Fruit fly (Drosophila melanogaster) whole organism, embryonic: Measurements from ENCODE around the gene RabX4.
A peak's percentile ranks its signal among the peaks of the same experiment; 100 is the strongest.

Experiments used
- B-H1 ChIP-seq: fragments of 200-800 bp; sonication (Bioruptor generic); IDR thresholded peaks from 3 replicates; pipeline ENCODE4 v1.3.6; 2022; ENCODE audit warnings: missing biosample characterization, missing genetic modification characterization
- Bdp1 ChIP-seq: fragments of 200-800 bp; sonication (Bioruptor generic); optimal IDR thresholded peaks from 3 replicates; lab custom pipeline; 2016; ENCODE audit warnings: missing biosample characterization, missing genetic modification characterization
- Bgb ChIP-seq: fragments of 200-800 bp; sonication (Bioruptor generic); IDR thresholded peaks from 2 replicates; pipeline ENCODE4 v1.3.6; 2022; ENCODE audit warnings: missing biosample characterization, missing genetic modification characterization; ENCODE audit not compliant: partially characterized antibody
- CG13424 ChIP-seq: fragments of 200-800 bp; sonication (Bioruptor generic); optimal IDR thresholded peaks from 2 replicates; lab custom pipeline; 2019; ENCODE audit warnings: missing biosample characterization, mild to moderate bottlenecking, missing genetic modification characterization, moderate library complexity
- CG16813 ChIP-seq: fragments of 200-800 bp; sonication (Bioruptor generic); IDR thresholded peaks from 3 replicates; pipeline ENCODE4 v1.3.6; 2022; ENCODE audit warnings: missing biosample characterization, missing genetic modification characterization; ENCODE audit not compliant: partially characterized antibody
- CG17359 ChIP-seq: fragments of 200-800 bp; sonication (Bioruptor generic); optimal IDR thresholded peaks from 3 replicates; lab custom pipeline; 2018; ENCODE audit warnings: missing biosample characterization, mild to moderate bottlenecking, missing genetic modification characterization, moderate library complexity
- CG18476 ChIP-seq: fragments of 200-800 bp; sonication (Bioruptor generic); optimal IDR thresholded peaks from 2 replicates; lab custom pipeline; 2016; ENCODE audit warnings: missing biosample characterization, mild to moderate bottlenecking, missing genetic modification characterization
- CG18599 ChIP-seq: fragments of 200-800 bp; sonication (Bioruptor generic); optimal IDR thresholded peaks from 3 replicates; lab custom pipeline; 2017; ENCODE audit warnings: missing biosample characterization, missing genetic modification characterization, mild to moderate bottlenecking, moderate library complexity, missing genetic modification reagents
- CG2202 ChIP-seq: fragments of 200-800 bp; sonication (Bioruptor generic); optimal IDR thresholded peaks from 2 replicates; lab custom pipeline; 2018; ENCODE audit warnings: missing biosample characterization, mild to moderate bottlenecking, missing genetic modification characterization
- CG3726 ChIP-seq: fragments of 200-800 bp; sonication (Bioruptor generic); IDR thresholded peaks from 3 replicates; pipeline ENCODE4, ENCODE4 v1.3.6; 2022; ENCODE audit warnings: missing biosample characterization, missing genetic modification characterization
- CG5953 ChIP-seq: fragments of 200-800 bp; sonication (Bioruptor generic); IDR thresholded peaks from 2 replicates; pipeline ENCODE4 v1.3.6; 2022; ENCODE audit warnings: missing biosample characterization, missing genetic modification characterization
- CG6813 ChIP-seq: fragments of 200-800 bp; sonication (Bioruptor generic); optimal IDR thresholded peaks from 2 replicates; lab custom pipeline; 2017; ENCODE audit warnings: missing biosample characterization, missing genetic modification characterization, mild to moderate bottlenecking, moderate library complexity, missing genetic modification reagents
- CG7271 ChIP-seq: fragments of 200-800 bp; sonication (Bioruptor generic); optimal IDR thresholded peaks from 2 replicates; lab custom pipeline; 2018; ENCODE audit warnings: missing biosample characterization, mild to moderate bottlenecking, missing genetic modification characterization, moderate library complexity
- CG8089 ChIP-seq: fragments of 200-800 bp; sonication (Bioruptor generic); optimal IDR thresholded peaks from 3 replicates; lab custom pipeline; 2016; ENCODE audit warnings: missing biosample characterization, missing genetic modification characterization
- CG8388 ChIP-seq: fragments of 200-800 bp; sonication (Bioruptor generic); optimal IDR thresholded peaks from 2 replicates; lab custom pipeline; 2019; ENCODE audit warnings: missing biosample characterization, mild to moderate bottlenecking, missing genetic modification characterization, moderate library complexity
- CG8944 ChIP-seq: fragments of 200-800 bp; sonication (Bioruptor generic); optimal IDR thresholded peaks from 3 replicates; lab custom pipeline; 2016; ENCODE audit warnings: missing biosample characterization, missing genetic modification characterization
- CG9727 ChIP-seq: fragments of 200-800 bp; sonication (Bioruptor generic); optimal IDR thresholded peaks from 3 replicates; lab custom pipeline; 2017; ENCODE audit warnings: missing biosample characterization, mild to moderate bottlenecking, missing genetic modification characterization
- Chrac-16 ChIP-seq: fragments of 200-800 bp; sonication (Bioruptor generic); optimal IDR thresholded peaks from 3 replicates; lab custom pipeline; 2016; ENCODE audit warnings: missing biosample characterization, missing genetic modification characterization
- CrebB ChIP-seq: fragments of 200-800 bp; sonication (Bioruptor generic); optimal IDR thresholded peaks from 3 replicates; lab custom pipeline; 2018; ENCODE audit warnings: missing biosample characterization, mild to moderate bottlenecking, missing genetic modification characterization
- Dfd ChIP-seq, 2 experiments: fragments of >200 bp; optimal IDR thresholded peaks; 2 replicates each; lab custom pipeline; 2017; ENCODE audit warnings: missing biosample characterization in 2 of 2, missing genetic modification characterization in 2 of 2
- Dll ChIP-seq: fragments of 200-800 bp; sonication (Bioruptor generic); IDR thresholded peaks from 4 replicates; pipeline ENCODE4 v1.3.6; 2022; ENCODE audit warnings: missing biosample characterization, missing genetic modification characterization; ENCODE audit not compliant: partially characterized antibody
- Hr39 ChIP-seq: fragments of >200 bp; optimal IDR thresholded peaks from 2 replicates; lab custom pipeline; 2017
- Hr78 ChIP-seq, 2 experiments: fragments of 200-800 bp in 1 of 2; fragments of >200 bp in 1 of 2; sonication (Bioruptor generic) in 1 of 2; optimal IDR thresholded peaks; 2 replicates each; lab custom pipeline; 2017 to 2019; ENCODE audit warnings: missing biosample characterization in 2 of 2, missing genetic modification characterization in 2 of 2, mild to moderate bottlenecking in 1 of 2, moderate library complexity in 1 of 2
- MESR4 ChIP-seq: fragments of 200-800 bp; sonication (Bioruptor generic); optimal IDR thresholded peaks from 2 replicates; lab custom pipeline; 2018; ENCODE audit warnings: missing biosample characterization, mild to moderate bottlenecking, missing genetic modification characterization, moderate library complexity
- Nf-YA ChIP-seq: fragments of 200-800 bp; sonication (Bioruptor generic); IDR thresholded peaks from 2 replicates; pipeline ENCODE4 v1.3.6; 2022; ENCODE audit warnings: missing biosample characterization, missing genetic modification characterization
- NfI ChIP-seq: fragments of 200-800 bp; sonication (Bioruptor generic); optimal IDR thresholded peaks from 3 replicates; lab custom pipeline; 2018; ENCODE audit warnings: missing biosample characterization, mild to moderate bottlenecking, missing genetic modification characterization, moderate library complexity
- Ravus ChIP-seq: fragments of 200-800 bp; sonication (Bioruptor generic); IDR thresholded peaks from 2 replicates; pipeline ENCODE4 v1.3.6; 2022; ENCODE audit warnings: missing biosample characterization, missing genetic modification characterization
- Sry-β ChIP-seq: fragments of 200-800 bp; sonication (Bioruptor generic); optimal IDR thresholded peaks from 2 replicates; lab custom pipeline; 2018; ENCODE audit warnings: missing biosample characterization, mild to moderate bottlenecking, missing genetic modification characterization, moderate library complexity
- Tbp ChIP-seq: fragments of >200 bp; optimal IDR thresholded peaks from 2 replicates; lab custom pipeline; 2018; ENCODE audit warnings: missing biosample characterization, missing genetic modification characterization
- Vsx1 ChIP-seq: fragments of 200-800 bp; sonication (Bioruptor generic); optimal IDR thresholded peaks from 2 replicates; lab custom pipeline; 2017; ENCODE audit warnings: missing biosample characterization, mild to moderate bottlenecking, missing genetic modification characterization, missing genetic modification reagents
- ap ChIP-seq: fragments of 200-800 bp; sonication (Bioruptor generic); IDR thresholded peaks from 2 replicates; pipeline ENCODE4 v1.3.6; 2022; ENCODE audit warnings: missing biosample characterization, missing genetic modification characterization
- cg ChIP-seq: fragments of 200-800 bp; sonication (Bioruptor generic); optimal IDR thresholded peaks from 3 replicates; lab custom pipeline; 2019; ENCODE audit warnings: missing biosample characterization, mild to moderate bottlenecking, missing genetic modification characterization, moderate library complexity
- dati ChIP-seq: fragments of 200-800 bp; sonication (Bioruptor generic); IDR thresholded peaks from 2 replicates; pipeline ENCODE4 v1.3.6; 2022; ENCODE audit warnings: missing biosample characterization, missing genetic modification characterization
- dpn ChIP-seq, 2 experiments: fragments of 200-800 bp; sonication (Bioruptor generic); optimal IDR thresholded peaks; 3 replicates each; lab custom pipeline; 2016; ENCODE audit warnings: missing biosample characterization in 2 of 2, missing genetic modification characterization in 2 of 2
- ems ChIP-seq: fragments of 200-800 bp; sonication (Bioruptor generic); optimal IDR thresholded peaks from 3 replicates; lab custom pipeline; 2016; ENCODE audit warnings: missing biosample characterization, missing genetic modification characterization
- eyg ChIP-seq: fragments of 200-800 bp; sonication (Bioruptor generic); optimal IDR thresholded peaks from 3 replicates; lab custom pipeline; 2016; ENCODE audit warnings: missing biosample characterization, missing genetic modification characterization
- fd3F ChIP-seq: fragments of 200-800 bp; sonication (Bioruptor generic); optimal IDR thresholded peaks from 2 replicates; lab custom pipeline; 2018; ENCODE audit warnings: missing biosample characterization, mild to moderate bottlenecking, missing genetic modification characterization, moderate library complexity
- fru ChIP-seq: fragments of >200 bp; optimal IDR thresholded peaks from 2 replicates; lab custom pipeline; 2017
- fu2 ChIP-seq: fragments of 200-800 bp; sonication (Bioruptor generic); optimal IDR thresholded peaks from 2 replicates; lab custom pipeline; 2016; ENCODE audit warnings: missing biosample characterization, missing genetic modification characterization
- hbn ChIP-seq: fragments of 200-800 bp; sonication (Bioruptor generic); IDR thresholded peaks from 2 replicates; pipeline ENCODE4 v1.3.6; 2022; ENCODE audit warnings: missing biosample characterization, missing genetic modification characterization; ENCODE audit not compliant: partially characterized antibody
- pb ChIP-seq: fragments of 200-800 bp; sonication (Bioruptor generic); optimal IDR thresholded peaks from 3 replicates; lab custom pipeline; 2016; ENCODE audit warnings: missing biosample characterization, missing genetic modification characterization
- pfk ChIP-seq: fragments of 200-800 bp; sonication (Bioruptor generic); optimal IDR thresholded peaks from 2 replicates; lab custom pipeline; 2018; ENCODE audit warnings: missing biosample characterization, mild to moderate bottlenecking, missing genetic modification characterization, moderate library complexity
- pnt ChIP-seq: fragments of 200-800 bp; sonication (Bioruptor generic); optimal IDR thresholded peaks from 3 replicates; lab custom pipeline; 2016; ENCODE audit warnings: missing biosample characterization, missing genetic modification characterization
- run ChIP-seq: fragments of 200-800 bp; sonication (Bioruptor generic); optimal IDR thresholded peaks from 3 replicates; lab custom pipeline; 2018; ENCODE audit warnings: missing biosample characterization, mild to moderate bottlenecking, missing genetic modification characterization
- sens-2 ChIP-seq: fragments of 200-800 bp; sonication (Bioruptor generic); IDR thresholded peaks from 2 replicates; pipeline ENCODE4 v1.3.6; 2022; ENCODE audit warnings: missing biosample characterization, missing genetic modification characterization
- sim ChIP-seq: fragments of 200-800 bp; sonication (Bioruptor generic); IDR thresholded peaks from 2 replicates; pipeline ENCODE4 v1.3.6; 2022; ENCODE audit warnings: missing biosample characterization, missing genetic modification characterization
- sqz ChIP-seq: fragments of 200-800 bp; sonication (Bioruptor generic); optimal IDR thresholded peaks from 3 replicates; lab custom pipeline; 2018; ENCODE audit warnings: missing biosample characterization, mild to moderate bottlenecking, missing genetic modification characterization
- tgo ChIP-seq: fragments of 200-800 bp; sonication (Bioruptor generic); IDR thresholded peaks from 3 replicates; pipeline ENCODE4 v1.3.6; 2022; ENCODE audit warnings: missing biosample characterization, missing genetic modification characterization
- tin ChIP-seq: fragments of 200-800 bp; sonication (Bioruptor generic); optimal IDR thresholded peaks from 3 replicates; lab custom pipeline; 2016; ENCODE audit warnings: missing biosample characterization, missing genetic modification characterization
- vfl ChIP-seq: fragments of 200-800 bp; sonication (Bioruptor generic); optimal IDR thresholded peaks from 2 replicates; lab custom pipeline; 2016; ENCODE audit warnings: missing biosample characterization, missing genetic modification characterization

Gene RabX4

DNA sequence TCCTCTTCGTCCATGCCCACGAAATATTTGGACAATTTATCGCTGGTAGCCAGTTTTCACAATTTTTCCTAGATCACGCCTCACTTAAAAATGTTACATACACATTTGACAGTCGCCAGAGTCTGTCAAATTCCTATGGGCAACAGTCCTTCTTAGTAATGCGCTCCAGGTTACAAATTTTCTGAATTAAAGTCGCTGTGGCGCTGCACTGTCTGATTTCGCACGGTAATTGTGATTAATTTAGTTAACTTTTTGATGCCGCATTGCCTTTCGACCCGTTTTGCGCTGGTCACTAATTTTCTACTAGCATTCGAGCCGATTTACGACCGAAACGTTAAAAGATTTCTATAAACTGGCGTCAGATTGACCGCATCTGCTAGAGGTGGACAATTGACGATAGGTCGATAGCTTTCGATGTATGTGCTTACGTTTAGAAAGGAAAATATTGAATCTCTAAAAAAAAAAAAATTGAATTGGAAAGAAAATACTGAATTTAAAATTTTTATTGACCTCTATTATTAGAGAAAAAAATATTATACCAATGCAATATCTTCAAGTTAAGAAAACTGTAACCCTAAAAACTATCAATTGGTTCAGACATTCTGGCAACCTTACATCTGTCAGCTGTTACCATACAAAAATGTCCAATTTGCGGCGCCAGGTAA is 14.4 kb downstream of the RabX4 start, which contains the start of the genes lili and CG34150 (continued):
- no peak; the same call in 2 of the 3 replicates for TF ChIP-seq B-H1 (GFP tag; lab: Robert Waterston, UW)
- peak; percentile 85 for TF ChIP-seq Chrac-16 (GFP tag; lab: Kevin White, UChicago)
- TF ChIP-seq hbn: peak; percentile 75
- TF ChIP-seq sens-2 (GFP tag; lab: Robert Waterston, UW): no peak
- TF ChIP-seq run (tag; lab: Kevin White, UChicago): no peak
- peak; percentile 72 for TF ChIP-seq tgo (GFP tag; lab: Robert Waterston, UW)
- peak; percentile 47 for TF ChIP-seq fu2
- peak; percentile 57 for TF ChIP-seq CG8089
- no peak for TF ChIP-seq pfk (GFP tag; lab: Kevin White, UChicago)
- peak; percentile 70 for TF ChIP-seq ems (GFP tag; lab: Kevin White, UChicago)
- TF ChIP-seq CG18599 (GFP tag; lab: Kevin White, UChicago): peak; percentile 76
- peak; percentile 90 for TF ChIP-seq CG17359
- TF ChIP-seq CG16813 (GFP tag; lab: Robert Waterston, UW): peak; percentile 78
- TF ChIP-seq CG18476 (GFP tag; lab: Kevin White, UChicago): peak; percentile 57
- TF ChIP-seq CG7271 (tag; lab: Kevin White, UChicago): peak; percentile 66
- TF ChIP-seq Sry-β (GFP tag; lab: Kevin White, UChicago): peak; percentile 27
- peak; percentile 33; the same call in 1 of the 2 replicates for TF ChIP-seq CG5953 (GFP tag; lab: Robert Waterston, UW)
- 0 out of 2 replicates have a peak, but pooled peaks have one; percentile 18 for TF ChIP-seq ap (GFP tag; lab: Robert Waterston, UW)
- TF ChIP-seq Vsx1 (GFP tag; lab: Kevin White, UChicago): no peak
- peak; percentile 67 for TF ChIP-seq CG8944 (GFP tag; lab: Kevin White, UChicago)
- TF ChIP-seq Hr39: no peak
- TF ChIP-seq dati: no peak
- peak; percentile 88 for TF ChIP-seq Dll (GFP tag; lab: Robert Waterston, UW)
- TF ChIP-seq CG2202 (tag; lab: Kevin White, UChicago): peak; percentile 32
- no peak for TF ChIP-seq Dfd (GFP tag; optimal IDR thresholded peaks at IDR 0.05; lab: Kevin White, UChicago)
- no peak for TF ChIP-seq CG6813 (GFP tag; lab: Kevin White, UChicago)
- TF ChIP-seq MESR4 (GFP tag; lab: Kevin White, UChicago): peak; percentile 65
- peak; percentile 81 for TF ChIP-seq dpn (GFP tag; optimal IDR thresholded peaks at IDR 0.05; lab: Kevin White, UChicago)
- no peak for TF ChIP-seq cg (GFP tag; lab: Kevin White, UChicago)
- peak; percentile 50; the same call in 1 of the 2 replicates for TF ChIP-seq Nf-YA (GFP tag; lab: Robert Waterston, UW)
- TF ChIP-seq tin: peak; percentile 77
- TF ChIP-seq Bgb (GFP tag; lab: Robert Waterston, UW): peak; percentile 74
- peak; percentile 61 for TF ChIP-seq Bdp1 (GFP tag; lab: Kevin White, UChicago)
- TF ChIP-seq CG3726 (GFP tag; lab: Robert Waterston, UW): 0 out of 3 replicates have a peak, but pooled peaks have one; percentile 31
- no peak for TF ChIP-seq CrebB (tag; lab: Kevin White, UChicago)
- peak; percentile 55 for TF ChIP-seq CG8388 (GFP tag; lab: Kevin White, UChicago)
- TF ChIP-seq vfl (GFP tag; lab: Kevin White, UChicago): peak; percentile 73
- no peak for TF ChIP-seq Tbp
- no peak for TF ChIP-seq Ravus
- peak; percentile 3 for TF ChIP-seq pnt (GFP tag; lab: Kevin White, UChicago)
- TF ChIP-seq CG13424 (tag; lab: Kevin White, UChicago): peak; percentile 89
- TF ChIP-seq CG9727 (GFP tag; lab: Kevin White, UChicago): peak; percentile 72
- TF ChIP-seq sim (GFP tag; lab: Robert Waterston, UW): no peak
- TF ChIP-seq Hr78 (GFP tag; optimal IDR thresholded peaks at IDR 0.05; lab: Kevin White, UChicago): no peak
- TF ChIP-seq pb (GFP tag; lab: Kevin White, UChicago): no peak
- TF ChIP-seq NfI (GFP tag; lab: Kevin White, UChicago): peak; percentile 69
- no peak for TF ChIP-seq fru (lab: Kevin White, UChicago)
- no peak for TF ChIP-seq sqz (GFP tag; lab: Kevin White, UChicago)
- TF ChIP-seq eyg (GFP tag; lab: Kevin White, UChicago): no peak
- peak; percentile 67 for TF ChIP-seq fd3F (GFP tag; lab: Kevin White, UChicago)
